Fruit fly (Drosophila melanogaster) whole organism, embryonic: ENCODE results near the gene CG31388.
A peak's percentile ranks its signal among the peaks of the same experiment; 100 is the strongest.

ENCODE experiments used
- Asciz ChIP-seq: fragments of 200-800 bp; sonication (Bioruptor generic); optimal IDR thresholded peaks from 2 replicates; lab custom pipeline; 2017; ENCODE audit warnings: missing biosample characterization, mild to moderate bottlenecking, missing genetic modification characterization, missing genetic modification reagents
- Bteb2 ChIP-seq: fragments of 200-800 bp; sonication (Bioruptor generic); optimal IDR thresholded peaks from 2 replicates; lab custom pipeline; 2016; ENCODE audit warnings: missing biosample characterization, missing genetic modification characterization
- CG10274 ChIP-seq: fragments of 200-800 bp; sonication (Bioruptor generic); optimal IDR thresholded peaks from 3 replicates; lab custom pipeline; 2017; ENCODE audit warnings: missing biosample characterization, mild to moderate bottlenecking, missing genetic modification characterization
- CG10543 ChIP-seq: fragments of 200-800 bp; sonication (Bioruptor generic); optimal IDR thresholded peaks from 3 replicates; lab custom pipeline; 2017; ENCODE audit warnings: missing biosample characterization, mild to moderate bottlenecking, missing genetic modification characterization, moderate library complexity
- CG12219 ChIP-seq: fragments of 200-800 bp; sonication (Bioruptor generic); optimal IDR thresholded peaks from 3 replicates; lab custom pipeline; 2018; ENCODE audit warnings: missing biosample characterization, mild to moderate bottlenecking, missing genetic modification characterization
- CG12236 ChIP-seq: fragments of 200-800 bp; sonication (Bioruptor generic); optimal IDR thresholded peaks from 2 replicates; lab custom pipeline; 2016; ENCODE audit warnings: missing biosample characterization, missing genetic modification characterization
- CG12744 ChIP-seq: fragments of 200-800 bp; sonication (Bioruptor generic); optimal IDR thresholded peaks from 2 replicates; lab custom pipeline; 2016; ENCODE audit warnings: missing biosample characterization, missing genetic modification characterization
- CG14050 ChIP-seq: fragments of 200-800 bp; sonication (Bioruptor generic); IDR thresholded peaks from 3 replicates; pipeline ENCODE4 v1.3.6; 2022; ENCODE audit warnings: missing biosample characterization, missing genetic modification characterization
- CG15696 ChIP-seq: fragments of 200-800 bp; sonication (Bioruptor generic); optimal IDR thresholded peaks from 2 replicates; lab custom pipeline; 2019; ENCODE audit warnings: missing biosample characterization, mild to moderate bottlenecking, missing genetic modification characterization, moderate library complexity
- CG1602 ChIP-seq: fragments of 200-800 bp; sonication (Bioruptor generic); optimal IDR thresholded peaks from 3 replicates; lab custom pipeline; 2016; ENCODE audit warnings: missing biosample characterization, missing genetic modification characterization
- CG18764 ChIP-seq: fragments of 200-800 bp; sonication (Bioruptor generic); optimal IDR thresholded peaks from 3 replicates; lab custom pipeline; 2016; ENCODE audit warnings: missing biosample characterization, missing genetic modification characterization
- CG2678 ChIP-seq: fragments of 200-800 bp; sonication (Bioruptor generic); optimal IDR thresholded peaks from 3 replicates; lab custom pipeline; 2019; ENCODE audit warnings: missing biosample characterization, mild to moderate bottlenecking, missing genetic modification characterization, moderate library complexity
- CG31224 ChIP-seq: fragments of 200-800 bp; sonication (Bioruptor generic); IDR thresholded peaks from 2 replicates; pipeline ENCODE4 v1.3.6; 2022; ENCODE audit warnings: missing biosample characterization, missing genetic modification characterization
- CG31365 ChIP-seq: fragments of 200-800 bp; sonication (Bioruptor generic); optimal IDR thresholded peaks from 2 replicates; lab custom pipeline; 2018; ENCODE audit warnings: missing biosample characterization, mild to moderate bottlenecking, missing genetic modification characterization
- CG32532 ChIP-seq: fragments of 200-800 bp; sonication (Bioruptor generic); IDR thresholded peaks from 2 replicates; pipeline ENCODE4 v1.3.6; 2022; ENCODE audit warnings: missing biosample characterization, missing genetic modification characterization
- CG4360 ChIP-seq: fragments of 200-800 bp; sonication (Bioruptor generic); IDR thresholded peaks from 2 replicates; pipeline ENCODE4 v1.3.6; 2022; ENCODE audit warnings: missing biosample characterization, missing genetic modification characterization
- CG5180 ChIP-seq: fragments of 200-800 bp; sonication (Bioruptor generic); optimal IDR thresholded peaks from 3 replicates; lab custom pipeline; 2017; ENCODE audit warnings: missing biosample characterization, missing genetic modification characterization, mild to moderate bottlenecking, moderate library complexity, missing genetic modification reagents
- CG8281 ChIP-seq: fragments of 200-800 bp; sonication (Bioruptor generic); optimal IDR thresholded peaks from 2 replicates; lab custom pipeline; 2018; ENCODE audit warnings: missing biosample characterization, mild to moderate bottlenecking, missing genetic modification characterization, moderate library complexity
- CG8924 ChIP-seq: fragments of 200-800 bp; optimal IDR thresholded peaks from 3 replicates; lab custom pipeline; 2019; ENCODE audit warnings: missing biosample characterization, mild to moderate bottlenecking, missing genetic modification characterization, moderate library complexity
- CG9797 ChIP-seq: fragments of 200-800 bp; sonication (Bioruptor generic); optimal IDR thresholded peaks from 3 replicates; lab custom pipeline; 2018; ENCODE audit warnings: missing biosample characterization, mild to moderate bottlenecking, missing genetic modification characterization
- Camta ChIP-seq: fragments of 200-800 bp; sonication (Bioruptor generic); optimal IDR thresholded peaks from 2 replicates; lab custom pipeline; 2016; ENCODE audit warnings: missing biosample characterization, missing genetic modification characterization
- D ChIP-seq, 2 experiments: fragments of 200-800 bp in 1 of 2; fragments of >200 bp in 1 of 2; sonication (Bioruptor generic) in 1 of 2; optimal IDR thresholded peaks; 2 replicates in 1 of 2; 3 replicates in 1 of 2; lab custom pipeline; 2017; ENCODE audit warnings: mild to moderate bottlenecking in 1 of 2, missing biosample characterization in 1 of 2, missing genetic modification characterization in 1 of 2, missing genetic modification reagents in 1 of 2
- H2.0 ChIP-seq: fragments of 200-800 bp; sonication (Bioruptor generic); IDR thresholded peaks from 2 replicates; pipeline ENCODE4 v1.3.6; 2022; ENCODE audit warnings: missing biosample characterization, missing genetic modification characterization
- Hr3 ChIP-seq: fragments of 200-800 bp; sonication (Bioruptor generic); optimal IDR thresholded peaks from 3 replicates; lab custom pipeline; 2016; ENCODE audit warnings: missing biosample characterization, missing genetic modification characterization
- Jarid2 ChIP-seq: fragments of 200-800 bp; sonication (Bioruptor generic); optimal IDR thresholded peaks from 3 replicates; lab custom pipeline; 2017; ENCODE audit warnings: mild to moderate bottlenecking, missing biosample characterization, missing genetic modification reagents, missing genetic modification characterization
- NFAT ChIP-seq: fragments of 200-800 bp; sonication (Bioruptor generic); IDR thresholded peaks from 2 replicates; pipeline ENCODE4 v1.3.6; 2022; ENCODE audit warnings: missing biosample characterization, missing genetic modification characterization
- Nf-YB ChIP-seq: fragments of 200-800 bp; sonication (Bioruptor generic); optimal IDR thresholded peaks from 3 replicates; lab custom pipeline; 2019; ENCODE audit warnings: missing biosample characterization, mild to moderate bottlenecking, missing genetic modification characterization, moderate library complexity
- Optix ChIP-seq: fragments of 200-800 bp; sonication (Bioruptor generic); IDR thresholded peaks from 3 replicates; pipeline ENCODE4 v1.3.6; 2022; ENCODE audit warnings: missing biosample characterization, missing genetic modification characterization
- Rx ChIP-seq: fragments of 200-800 bp; sonication (Bioruptor generic); IDR thresholded peaks from 2 replicates; pipeline ENCODE4 v1.3.6; 2022; ENCODE audit warnings: missing biosample characterization, missing genetic modification characterization
- Sox100B ChIP-seq: fragments of 200-800 bp; sonication (Bioruptor generic); optimal IDR thresholded peaks from 3 replicates; lab custom pipeline; 2018; ENCODE audit warnings: missing biosample characterization, mild to moderate bottlenecking, missing genetic modification characterization
- Sox102F ChIP-seq: fragments of 200-800 bp; sonication (Bioruptor generic); optimal IDR thresholded peaks from 2 replicates; lab custom pipeline; 2018; ENCODE audit warnings: missing biosample characterization, mild to moderate bottlenecking, missing genetic modification characterization, moderate library complexity
- Trl ChIP-seq, 3 experiments: fragments of >200 bp in 2 of 3; fragments of 200-800 bp in 1 of 3; sonication (Bioruptor generic) in 1 of 3; optimal IDR thresholded peaks; 2 replicates in 1 of 3; 3 replicates in 2 of 3; lab custom pipeline; 2016 to 2017; ENCODE audit warnings: missing biosample characterization in 1 of 3, missing genetic modification characterization in 1 of 3
- Usf ChIP-seq: fragments of 200-800 bp; sonication (Bioruptor generic); optimal IDR thresholded peaks from 2 replicates; lab custom pipeline; 2017; ENCODE audit warnings: missing genotype, missing biosample characterization, missing genetic modification characterization
- al ChIP-seq: fragments of 200-800 bp; sonication (Bioruptor generic); IDR thresholded peaks from 2 replicates; pipeline ENCODE4 v1.3.6; 2022; ENCODE audit warnings: missing biosample characterization, missing genetic modification characterization
- chif ChIP-seq, 2 experiments: fragments of 200-800 bp; sonication (Bioruptor generic); optimal IDR thresholded peaks; 3 replicates each; lab custom pipeline; 2016; ENCODE audit warnings: missing biosample characterization in 2 of 2, missing genetic modification characterization in 2 of 2
- dmrt11E ChIP-seq: fragments of 200-800 bp; sonication (Bioruptor generic); optimal IDR thresholded peaks from 3 replicates; lab custom pipeline; 2018; ENCODE audit warnings: missing biosample characterization, mild to moderate bottlenecking, missing genetic modification characterization, moderate library complexity
- gsb-n ChIP-seq: fragments of 200-800 bp; sonication (Bioruptor generic); optimal IDR thresholded peaks from 3 replicates; lab custom pipeline; 2018; ENCODE audit warnings: missing biosample characterization, mild to moderate bottlenecking, missing genetic modification characterization
- hbn ChIP-seq: fragments of 200-800 bp; sonication (Bioruptor generic); IDR thresholded peaks from 2 replicates; pipeline ENCODE4 v1.3.6; 2022; ENCODE audit warnings: missing biosample characterization, missing genetic modification characterization; ENCODE audit not compliant: partially characterized antibody
- insv ChIP-seq, 2 experiments: fragments of 200-800 bp; sonication (Bioruptor generic); optimal IDR thresholded peaks; 3 replicates each; lab custom pipeline; 2016 to 2018; ENCODE audit warnings: missing biosample characterization in 2 of 2, missing genetic modification characterization in 2 of 2
- nom ChIP-seq: fragments of 200-800 bp; sonication (Bioruptor generic); optimal IDR thresholded peaks from 2 replicates; lab custom pipeline; 2017; ENCODE audit warnings: missing biosample characterization, missing genetic modification characterization, mild to moderate bottlenecking, moderate library complexity, missing genetic modification reagents
- org-1 ChIP-seq: fragments of 200-800 bp; sonication (Bioruptor generic); optimal IDR thresholded peaks from 2 replicates; lab custom pipeline; 2017; ENCODE audit warnings: missing biosample characterization, missing genetic modification characterization
- sens ChIP-seq: fragments of 200-800 bp; sonication (Bioruptor generic); peaks from one replicate; lab custom pipeline; 2016; ENCODE audit warnings: missing biosample characterization, missing genetic modification characterization
- sima ChIP-seq: fragments of 200-800 bp; sonication (Bioruptor generic); optimal IDR thresholded peaks from 2 replicates; lab custom pipeline; 2016; ENCODE audit warnings: missing biosample characterization, missing genetic modification characterization
- stc ChIP-seq: fragments of 200-800 bp; sonication (Bioruptor generic); IDR thresholded peaks from 2 replicates; pipeline ENCODE4 v1.3.6; 2022; ENCODE audit warnings: missing biosample characterization, missing genetic modification characterization
- stwl ChIP-seq: fragments of 200-800 bp; sonication (Bioruptor generic); optimal IDR thresholded peaks from 3 replicates; lab custom pipeline; 2018; ENCODE audit warnings: missing biosample characterization, mild to moderate bottlenecking, missing genetic modification characterization, moderate library complexity
- tgo ChIP-seq: fragments of 200-800 bp; sonication (Bioruptor generic); IDR thresholded peaks from 3 replicates; pipeline ENCODE4 v1.3.6; 2022; ENCODE audit warnings: missing biosample characterization, missing genetic modification characterization
- tup ChIP-seq: fragments of 200-800 bp; sonication (Bioruptor generic); optimal IDR thresholded peaks from 2 replicates; lab custom pipeline; 2016; ENCODE audit warnings: missing biosample characterization, mild to moderate bottlenecking, missing genetic modification characterization, moderate library complexity
- unc-4 ChIP-seq: fragments of 200-800 bp; sonication (Bioruptor generic); IDR thresholded peaks from 2 replicates; pipeline ENCODE4 v1.3.6; 2022; ENCODE audit warnings: missing biosample characterization, missing genetic modification characterization; ENCODE audit not compliant: partially characterized antibody

CG31388 gene

DNA sequence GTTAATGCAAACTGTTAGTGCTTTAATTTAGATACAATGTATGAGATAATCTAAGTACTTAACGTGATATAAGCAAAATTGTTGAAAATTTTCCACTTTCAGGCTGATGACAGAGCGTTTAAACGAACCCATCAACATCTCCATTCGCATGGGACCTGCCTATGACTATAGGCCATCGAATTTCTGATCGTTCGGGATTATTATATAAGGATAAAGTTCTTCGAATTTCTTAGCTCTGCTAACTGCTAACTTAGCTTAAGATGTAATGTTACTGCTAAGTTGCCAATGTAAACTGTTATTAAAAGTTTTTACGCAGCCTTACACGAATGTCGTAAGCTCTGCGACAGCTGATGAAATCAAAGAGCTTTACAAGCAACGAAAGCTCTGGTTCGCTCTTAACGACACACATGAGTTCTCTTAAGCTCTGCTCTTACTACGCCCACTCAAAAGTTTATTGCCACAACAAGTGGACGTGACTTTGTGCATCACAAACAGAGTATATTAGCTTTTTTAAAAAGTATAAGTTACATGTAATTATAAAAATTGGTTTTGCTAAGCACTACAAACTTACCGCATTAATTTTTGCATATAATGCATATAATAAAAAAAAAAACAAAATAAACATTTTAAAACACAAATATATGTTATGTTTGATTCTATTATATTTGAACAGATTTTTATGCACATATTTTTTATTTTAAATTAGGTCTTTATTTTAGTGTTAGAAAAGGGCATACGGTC is 40.8 kb upstream of the CG31388 start (continued):
- peak; percentile 90 for TF ChIP-seq dmrt11E
- peak; percentile 98 for TF ChIP-seq gsb-n
- peak; percentile 99 for TF ChIP-seq Sox102F
- TF ChIP-seq sima (GFP tag; lab: Kevin White, UChicago), result no peak
- TF ChIP-seq stc (GFP tag; lab: Robert Waterston, UW), result peak; percentile 98
- TF ChIP-seq stwl (tag; lab: Kevin White, UChicago), result no peak
- peak in 1 of 2 experiments; percentile 79 for TF ChIP-seq insv (GFP tag; optimal IDR thresholded peaks at IDR 0.05; lab: Kevin White, UChicago)
- TF ChIP-seq Camta, result peak; percentile 89
- TF ChIP-seq CG31224, result peak; percentile 96
- peak; percentile 95 for TF ChIP-seq CG18764 (GFP tag; lab: Kevin White, UChicago)
- peak; percentile 70 for TF ChIP-seq CG4360 (GFP tag; lab: Robert Waterston, UW)
- TF ChIP-seq hbn (GFP tag; lab: Robert Waterston, UW), result no peak
- peak; percentile 99 for TF ChIP-seq tgo
- peak; percentile 93 for TF ChIP-seq CG8281 (tag; lab: Kevin White, UChicago)
- peak; percentile 69 for TF ChIP-seq tup (GFP tag; lab: Kevin White, UChicago)
- TF ChIP-seq D (optimal IDR thresholded peaks at IDR 0.05; lab: Kevin White, UChicago), result no peak
- peak; percentile 99 for TF ChIP-seq D (GFP tag; optimal IDR thresholded peaks at IDR 0.05; lab: Kevin White, UChicago)
- peak; percentile 81 for TF ChIP-seq Bteb2 (GFP tag; lab: Kevin White, UChicago)
- TF ChIP-seq CG12219 (GFP tag; lab: Kevin White, UChicago), result peak; percentile 92
- peak; percentile 90 for TF ChIP-seq Rx (GFP tag; lab: Robert Waterston, UW)
- TF ChIP-seq CG12744, result peak; percentile 63
- TF ChIP-seq CG10543 (GFP tag; lab: Kevin White, UChicago), result peak; percentile 97
- TF ChIP-seq CG31365 (tag; lab: Kevin White, UChicago), result peak; percentile 66
- TF ChIP-seq org-1, result peak; percentile 98
- peak; percentile 95 for TF ChIP-seq NFAT (GFP tag; lab: Robert Waterston, UW)
- TF ChIP-seq CG12236 (GFP tag; lab: Kevin White, UChicago), result peak; percentile 31
- TF ChIP-seq Sox100B (GFP tag; lab: Kevin White, UChicago), result peak; percentile 100
- peak; percentile 98 for TF ChIP-seq Usf (GFP tag; lab: Kevin White, UChicago)
- TF ChIP-seq CG5180 (GFP tag; lab: Kevin White, UChicago), result peak; percentile 93
- TF ChIP-seq CG1602, result peak; percentile 97
- peak; percentile 69 to 88 for TF ChIP-seq chif (GFP tag; optimal IDR thresholded peaks at IDR 0.05; lab: Kevin White, UChicago)
- no peak; the same call in 2 of the 3 replicates for TF ChIP-seq Optix (GFP tag; lab: Robert Waterston, UW)
- TF ChIP-seq CG10274, result peak; percentile 93
- peak; percentile 99 for TF ChIP-seq CG32532 (GFP tag; lab: Robert Waterston, UW)
- TF ChIP-seq CG14050 (GFP tag; lab: Robert Waterston, UW), result peak; percentile 97
- TF ChIP-seq sens, result peak; percentile 97
- TF ChIP-seq nom (GFP tag; lab: Kevin White, UChicago), result peak; percentile 89
- peak; percentile 33 for TF ChIP-seq CG9797 (GFP tag; lab: Kevin White, UChicago)
- TF ChIP-seq Trl (optimal IDR thresholded peaks at IDR 0.05; lab: Kevin White, UChicago), result peak; percentile 71 to 81
- TF ChIP-seq Trl (GFP tag; optimal IDR thresholded peaks at IDR 0.05; lab: Kevin White, UChicago), result peak; percentile 81
- TF ChIP-seq CG8924, result peak; percentile 95
- peak; percentile 96 for TF ChIP-seq H2.0
- no peak for TF ChIP-seq unc-4 (GFP tag; lab: Robert Waterston, UW)
- TF ChIP-seq Asciz (GFP tag; lab: Kevin White, UChicago), result peak; percentile 99
- peak; percentile 91 for TF ChIP-seq Jarid2 (GFP tag; lab: Kevin White, UChicago)
- TF ChIP-seq CG15696, result peak; percentile 90
- TF ChIP-seq al (GFP tag; lab: Robert Waterston, UW), result peak; percentile 99
- peak; percentile 89 for TF ChIP-seq Nf-YB (GFP tag; lab: Kevin White, UChicago)
- peak; percentile 100 for TF ChIP-seq CG2678
- TF ChIP-seq Hr3 (GFP tag; lab: Kevin White, UChicago), result peak; percentile 99
